Worm (Caenorhabditis elegans): Measurements from ENCODE around the gene F13E9.16.

DNA sequence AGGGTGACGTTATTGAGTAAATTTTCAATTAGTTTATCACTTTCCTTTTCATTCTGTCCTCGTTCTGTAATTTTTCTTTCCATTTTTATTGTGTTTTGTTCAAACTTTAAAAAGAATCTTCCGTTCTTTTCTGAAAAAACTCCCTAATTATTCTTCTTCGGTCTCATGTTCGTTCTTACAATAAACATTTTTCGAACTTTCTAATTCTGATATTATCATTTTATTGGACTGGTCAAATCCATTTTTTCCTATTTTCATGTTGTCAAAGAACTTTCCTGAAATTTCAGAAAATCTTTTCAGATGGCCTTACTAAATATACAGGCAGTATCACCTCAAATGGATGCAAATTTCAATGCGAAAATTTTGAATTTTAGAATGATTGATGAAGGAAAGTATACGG is 23.2 kb downstream of the F13E9.16 start, which contains the start of gene nish-1:
- TF ChIP-seq nhr-12 (tag; optimal IDR thresholded peaks at IDR 0.05) (no peak), ama-1 (optimal IDR thresholded peaks at IDR 0.05) (no peak), dmd-4 (tag; optimal IDR thresholded peaks at IDR 0.05) (no peak), nhr-11 (tag; optimal IDR thresholded peaks at IDR 0.05) (no peak), nhr-21 (tag; optimal IDR thresholded peaks at IDR 0.05) (no peak), zag-1 (tag; optimal IDR thresholded peaks at IDR 0.05) (no peak), elt-3 (tag; optimal IDR thresholded peaks at IDR 0.05) (no peak), crh-2 (tag; optimal IDR thresholded peaks at IDR 0.05) (no peak), snpc-4 (tag; optimal IDR thresholded peaks at IDR 0.05) (no peak), mdl-1 (tag; optimal IDR thresholded peaks at IDR 0.05) (no peak), ceh-82 (tag; optimal IDR thresholded peaks at IDR 0.05) (no peak), lsy-2 (tag; optimal IDR thresholded peaks at IDR 0.05) (no peak)

Measured in whole organism, L2 larva.